Worm (Caenorhabditis elegans): Measurements from ENCODE around the gene F27E5.5.

Gene F27E5.5

DNA sequence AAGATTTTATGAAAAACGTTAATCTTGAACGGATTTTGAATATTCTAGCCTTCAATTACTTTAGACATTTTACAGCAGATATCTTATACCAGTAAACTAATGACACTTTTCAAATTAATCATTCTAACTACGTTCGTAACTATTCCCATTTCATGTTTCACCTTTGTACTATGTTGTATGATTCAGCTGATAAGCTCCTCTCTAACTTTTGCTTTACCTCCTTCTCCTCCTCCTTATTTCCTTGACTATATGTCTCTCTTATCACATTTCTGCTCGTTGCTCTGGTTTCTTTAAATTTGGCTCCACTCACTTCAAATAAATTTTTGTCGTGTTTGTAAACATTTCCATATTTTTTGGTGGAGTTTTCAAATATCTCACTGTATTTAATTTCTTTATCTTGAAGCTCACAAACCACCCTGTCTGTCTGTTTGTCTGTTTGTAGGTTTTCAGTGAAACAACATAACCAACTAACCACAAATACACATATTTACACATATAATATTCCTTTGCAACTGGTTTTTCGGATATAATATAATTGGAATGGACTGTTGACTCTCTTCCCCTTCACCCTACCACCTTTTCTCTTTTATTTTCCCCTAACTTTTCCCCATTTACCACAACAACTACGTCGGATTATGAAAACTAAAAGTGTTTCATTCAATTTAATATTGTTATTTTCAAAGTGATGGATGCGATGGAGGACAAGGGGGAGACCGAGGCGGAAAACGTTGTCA lies 37.3 kb downstream of the F27E5.5 start, which contains the start of gene lact-2:
lact-2 (plus strand) TSS at position 684 of the 734 bp plus-strand sequence.
- peak; percentile 76 for TF ChIP-seq elt-2 (tag; optimal IDR thresholded peaks at IDR 0.05)
- TF ChIP-seq mml-1 (tag; optimal IDR thresholded peaks at IDR 0.05), result no peak
- peak; percentile 77 for TF ChIP-seq pqm-1 (tag; optimal IDR thresholded peaks at IDR 0.05)

DNA sequence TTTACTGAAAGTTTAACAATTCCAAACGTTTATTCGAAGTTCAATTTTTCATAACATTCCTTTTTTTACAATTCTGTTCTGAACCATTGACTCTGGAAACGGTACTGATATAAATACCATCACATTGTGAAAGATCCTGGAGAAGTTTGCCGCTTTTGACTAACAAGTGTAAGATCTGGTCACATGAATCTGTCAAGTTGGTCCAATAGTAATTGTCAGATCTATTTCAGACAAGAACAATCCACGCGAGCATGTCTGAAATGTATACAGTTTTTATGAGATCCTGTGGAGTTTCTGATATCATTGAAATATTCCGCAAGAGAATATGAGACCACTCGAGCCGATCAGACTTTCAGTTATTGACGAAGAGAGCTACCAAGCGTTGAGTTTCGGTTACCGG lies 38.5 kb downstream of the F27E5.5 start:
- TF ChIP-seq nhr-23 (tag; optimal IDR thresholded peaks at IDR 0.05) (no peak), nhr-76 (tag; optimal IDR thresholded peaks at IDR 0.05) (no peak), elt-3 (tag; optimal IDR thresholded peaks at IDR 0.05) (no peak), nfya-1 (tag; optimal IDR thresholded peaks at IDR 0.05; ENCODE audit: insufficient read depth) (no peak), sea-2 (GFP tag; optimal IDR thresholded peaks at IDR 0.05) (no peak), ceh-82 (tag; optimal IDR thresholded peaks at IDR 0.05) (no peak), unc-39 (tag; optimal IDR thresholded peaks at IDR 0.05) (no peak), nhr-25 (tag; optimal IDR thresholded peaks at IDR 0.05) (no peak), nhr-237 (tag; optimal IDR thresholded peaks at IDR 0.05) (no peak)

DNA sequence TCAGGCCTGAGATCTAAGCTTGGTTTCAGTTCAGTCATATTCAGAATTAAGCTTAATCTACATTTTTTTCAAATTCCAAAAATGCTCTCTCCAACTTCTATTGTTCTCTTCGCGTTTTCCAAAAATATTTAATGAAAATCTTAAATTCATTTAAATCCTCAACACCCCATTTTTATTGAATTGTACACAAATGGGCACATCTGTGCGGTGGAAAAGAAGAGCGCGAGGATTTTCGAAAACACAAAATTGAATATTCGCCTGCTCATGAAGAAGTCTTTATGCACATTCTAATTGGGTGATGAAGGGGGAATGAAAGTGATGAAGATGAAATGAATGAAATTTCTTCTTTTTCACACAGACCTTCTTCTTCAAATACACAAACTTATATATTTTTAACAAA lies 47.2 kb downstream of the F27E5.5 start:
- TF ChIP-seq pqm-1 (tag; optimal IDR thresholded peaks at IDR 0.05) (no peak), zag-1 (tag; optimal IDR thresholded peaks at IDR 0.05) (no peak), nhr-43 (tag; optimal IDR thresholded peaks at IDR 0.05; ENCODE audit: poor library complexity, severe bottlenecking) (no peak), nhr-11 (tag; optimal IDR thresholded peaks at IDR 0.05) (no peak), aly-2 (tag; optimal IDR thresholded peaks at IDR 0.05) (no peak), mdl-1 (tag; optimal IDR thresholded peaks at IDR 0.05) (no peak), elt-3 (tag; optimal IDR thresholded peaks at IDR 0.05) (no peak), sea-2 (GFP tag; optimal IDR thresholded peaks at IDR 0.05) (no peak), egl-5 (tag; optimal IDR thresholded peaks at IDR 0.05) (no peak), unc-62 (GFP tag; optimal IDR thresholded peaks at IDR 0.05) (no peak), jun-1 (tag; optimal IDR thresholded peaks at IDR 0.05) (no peak), nhr-67 (tag; optimal IDR thresholded peaks at IDR 0.05) (no peak), ceh-82 (tag; optimal IDR thresholded peaks at IDR 0.05) (no peak), ceh-16 (tag; optimal IDR thresholded peaks at IDR 0.05) (no peak), ZK546.5 (tag; optimal IDR thresholded peaks at IDR 0.05) (no peak), lin-15B (tag; optimal IDR thresholded peaks at IDR 0.05) (no peak), nhr-76 (tag; optimal IDR thresholded peaks at IDR 0.05) (no peak), egl-27 (tag; optimal IDR thresholded peaks at IDR 0.05) (no peak)

Measured in whole organism, L3 larva.